Fruit fly (Drosophila melanogaster) whole organism, wandering third instar larva: ENCODE measurements around the gene Rtca.
A peak's percentile ranks its signal among the peaks of the same experiment; 100 is the strongest.

Experiments used
- Abd-B ChIP-seq: fragments of >200 bp; optimal IDR thresholded peaks from 2 replicates; lab custom pipeline; 2017; ENCODE audit warnings: missing biosample characterization, missing genetic modification characterization
- CG32264 ChIP-seq: fragments of 200-800 bp; sonication (Bioruptor generic); optimal IDR thresholded peaks from 2 replicates; lab custom pipeline; 2016; ENCODE audit warnings: missing biosample characterization, missing genetic modification characterization
- CG9705 ChIP-seq: fragments of 200-800 bp; sonication (Bioruptor generic); optimal IDR thresholded peaks from 2 replicates; lab custom pipeline; 2018; ENCODE audit warnings: missing biosample characterization, mild to moderate bottlenecking, missing genetic modification characterization
- CrebA ChIP-seq: fragments of 200-800 bp; sonication (Bioruptor generic); optimal IDR thresholded peaks from 2 replicates; lab custom pipeline; 2016; ENCODE audit warnings: missing biosample characterization, mild to moderate bottlenecking, missing genetic modification characterization, borderline replicate concordance
- Dfd ChIP-seq: fragments of >200 bp; optimal IDR thresholded peaks from 2 replicates; lab custom pipeline; 2017; ENCODE audit warnings: missing biosample characterization, missing genetic modification characterization
- Dif ChIP-seq: fragments of 200-275, 200-300 bp; sonication (Bioruptor generic); optimal IDR thresholded peaks from 2 replicates; lab custom pipeline; 2018; ENCODE audit warnings: missing biosample characterization, missing genetic modification characterization; ENCODE audit not compliant: partially characterized antibody
- HLH106 ChIP-seq: fragments of 200-800 bp; optimal IDR thresholded peaks from 3 replicates; lab custom pipeline; 2019; ENCODE audit warnings: missing biosample characterization, mild to moderate bottlenecking, missing genetic modification characterization, moderate library complexity
- Hnf4 ChIP-seq: fragments of 200-800 bp; sonication (Bioruptor generic); optimal IDR thresholded peaks from 2 replicates; lab custom pipeline; 2016; ENCODE audit warnings: missing biosample characterization, mild to moderate bottlenecking, missing genetic modification characterization
- Hr78 ChIP-seq: fragments of >200 bp; optimal IDR thresholded peaks from 2 replicates; lab custom pipeline; 2017; ENCODE audit warnings: missing biosample characterization, missing genetic modification characterization
- Hr83 ChIP-seq: fragments of 200-300 bp; sonication (Bioruptor generic); optimal IDR thresholded peaks from 2 replicates; lab custom pipeline; 2016; ENCODE audit warnings: missing biosample characterization, mild to moderate bottlenecking, missing genetic modification characterization, moderate library complexity; ENCODE audit not compliant: poor library complexity, severe bottlenecking
- Jra ChIP-seq: sonication (Bioruptor generic); optimal IDR thresholded peaks from 2 replicates; lab custom pipeline; 2016; ENCODE audit warnings: missing biosample characterization, missing genetic modification characterization
- Mio ChIP-seq: sonication (Bioruptor generic); optimal IDR thresholded peaks from 2 replicates; lab custom pipeline; 2016; ENCODE audit warnings: missing biosample characterization, missing genetic modification characterization
- Myc ChIP-seq: fragments of >200 bp; optimal IDR thresholded peaks from 2 replicates; lab custom pipeline; 2017
- N ChIP-seq: fragments of >200 bp; optimal IDR thresholded peaks from 2 replicates; lab custom pipeline; 2018; ENCODE audit warnings: missing biosample characterization, missing external identifiers, missing genetic modification characterization
- OdsH ChIP-seq: fragments of 200-800 bp; sonication (Bioruptor generic); optimal IDR thresholded peaks from 2 replicates; lab custom pipeline; 2016; ENCODE audit warnings: missing biosample characterization, mild to moderate bottlenecking, missing genetic modification characterization
- Rel ChIP-seq, 2 experiments: fragments of 200-800 bp; sonication (Bioruptor generic) in 1 of 2; optimal IDR thresholded peaks; 2 replicates in 1 of 2; 3 replicates in 1 of 2; lab custom pipeline; 2016 to 2019; ENCODE audit warnings: mild to moderate bottlenecking in 2 of 2, missing biosample characterization in 2 of 2, missing genetic modification characterization in 2 of 2, moderate library complexity in 1 of 2
- Sp1 ChIP-seq: fragments of 200-800 bp; sonication (Bioruptor generic); optimal IDR thresholded peaks from 3 replicates; lab custom pipeline; 2019; ENCODE audit warnings: missing biosample characterization, mild to moderate bottlenecking, missing genetic modification characterization, moderate library complexity
- Vsx2 ChIP-seq: fragments of 200-300, 225-300 bp; sonication (Bioruptor generic); optimal IDR thresholded peaks from 2 replicates; lab custom pipeline; 2018; ENCODE audit warnings: missing biosample characterization, missing genetic modification characterization; ENCODE audit not compliant: partially characterized antibody
- br ChIP-seq: fragments of 200-800 bp; sonication (Bioruptor generic); optimal IDR thresholded peaks from 2 replicates; lab custom pipeline; 2016; ENCODE audit warnings: missing biosample characterization, missing genetic modification characterization
- brk ChIP-seq: fragments of 200-800 bp; sonication (Bioruptor generic); optimal IDR thresholded peaks from 2 replicates; lab custom pipeline; 2016; ENCODE audit warnings: missing biosample characterization, mild to moderate bottlenecking, missing genetic modification characterization
- dl ChIP-seq, 2 experiments: fragments of 175-275, 200-275 bp in 1 of 2; fragments of 200-275 bp in 1 of 2; sonication (Bioruptor generic); optimal IDR thresholded peaks; lab custom pipeline; 2018; ENCODE audit warnings: mild to moderate bottlenecking in 2 of 2, missing biosample characterization in 2 of 2, missing genetic modification characterization in 2 of 2, moderate library complexity in 2 of 2; ENCODE audit not compliant: partially characterized antibody in 2 of 2, insufficient read depth in 1 of 2
- dmrt93B ChIP-seq: fragments of 200-800 bp; sonication (Bioruptor generic); optimal IDR thresholded peaks from 2 replicates; lab custom pipeline; 2018; ENCODE audit warnings: missing biosample characterization, mild to moderate bottlenecking, missing genetic modification characterization
- dsf ChIP-seq: sonication (Bioruptor generic); optimal IDR thresholded peaks from 2 replicates; lab custom pipeline; 2016; ENCODE audit warnings: missing biosample characterization, missing genetic modification characterization, borderline replicate concordance
- ey ChIP-seq: fragments of 200-800 bp; sonication (Bioruptor generic); optimal IDR thresholded peaks from 2 replicates; lab custom pipeline; 2016; ENCODE audit warnings: missing biosample characterization, missing genetic modification characterization
- foxo ChIP-seq, 2 experiments: fragments of 200-800 bp; sonication (Bioruptor generic); optimal IDR thresholded peaks; 2 replicates in 1 of 2; 3 replicates in 1 of 2; lab custom pipeline; 2016 to 2017; ENCODE audit warnings: missing biosample characterization in 2 of 2, missing genetic modification characterization in 2 of 2
- fru ChIP-seq: fragments of 200-800 bp; sonication (Bioruptor generic); optimal IDR thresholded peaks from 3 replicates; lab custom pipeline; 2016; ENCODE audit warnings: missing biosample characterization, mild to moderate bottlenecking, missing genetic modification characterization
- h ChIP-seq: fragments of 200-800 bp; sonication (Bioruptor generic); optimal IDR thresholded peaks from 3 replicates; lab custom pipeline; 2016; ENCODE audit warnings: missing biosample characterization, mild to moderate bottlenecking, missing genetic modification characterization
- jim ChIP-seq: fragments of 175-275, 200-325 bp; sonication (Bioruptor generic); optimal IDR thresholded peaks from 2 replicates; lab custom pipeline; 2016; ENCODE audit warnings: missing biosample characterization, mild to moderate bottlenecking, missing genetic modification characterization
- lola ChIP-seq: fragments of >200 bp; optimal IDR thresholded peaks from 2 replicates; lab custom pipeline; 2017; ENCODE audit warnings: missing biosample characterization, missing genetic modification characterization
- pan ChIP-seq: fragments of >200 bp; optimal IDR thresholded peaks from 2 replicates; lab custom pipeline; 2017
- sage ChIP-seq: fragments of 200-800 bp; sonication (Bioruptor generic); optimal IDR thresholded peaks from 2 replicates; lab custom pipeline; 2016; ENCODE audit warnings: missing biosample characterization, mild to moderate bottlenecking, missing genetic modification characterization
- tai ChIP-seq: sonication (Bioruptor generic); optimal IDR thresholded peaks from 2 replicates; lab custom pipeline; 2016; ENCODE audit warnings: missing biosample characterization, missing genetic modification characterization
- usp ChIP-seq: fragments of >200 bp; optimal IDR thresholded peaks from 2 replicates; lab custom pipeline; 2017; ENCODE audit warnings: missing biosample characterization, missing genetic modification characterization
- woc ChIP-seq: sonication (Bioruptor generic); optimal IDR thresholded peaks from 2 replicates; lab custom pipeline; 2016; ENCODE audit warnings: missing biosample characterization, mild to moderate bottlenecking, missing genetic modification characterization

Rtca gene

dm6 chrX:2073325-2073724 is 1.1 kb downstream of the Rtca start, which contains the start of gene CG4199:
CG4199 (minus strand) TSS chrX:2073483.
- TF ChIP-seq Jra (GFP tag; lab: Kevin White, UChicago): no peak
- TF ChIP-seq Rel (GFP tag; optimal IDR thresholded peaks at IDR 0.05; lab: Kevin White, UChicago): no peak
- peak; percentile 58 for TF ChIP-seq Rel (tag; optimal IDR thresholded peaks at IDR 0.05; lab: Kevin White, UChicago)
- TF ChIP-seq dsf: no peak
- TF ChIP-seq foxo (GFP tag; optimal IDR thresholded peaks at IDR 0.05; lab: Kevin White, UChicago): peak in 1 of 2 experiments; percentile 27
- TF ChIP-seq usp (GFP tag; lab: Kevin White, UChicago): no peak
- TF ChIP-seq Hnf4 (GFP tag; lab: Kevin White, UChicago): no peak
- no peak for TF ChIP-seq Hr78 (GFP tag; lab: Kevin White, UChicago)
- no peak for TF ChIP-seq HLH106
- no peak for TF ChIP-seq dl (GFP tag; optimal IDR thresholded peaks at IDR 0.05; lab: Kevin White, UChicago; ENCODE audit: insufficient read depth in 1 of 2, partially characterized antibody in 2 of 2)
- TF ChIP-seq fru (GFP tag; lab: Kevin White, UChicago): peak; percentile 12
- no peak for TF ChIP-seq tai (GFP tag; lab: Kevin White, UChicago)
- TF ChIP-seq OdsH: no peak
- peak; percentile 18 for TF ChIP-seq h (GFP tag; lab: Kevin White, UChicago)
- TF ChIP-seq Vsx2 (GFP tag; lab: Kevin White, UChicago): no peak
- TF ChIP-seq Abd-B (GFP tag; lab: Kevin White, UChicago): no peak
- TF ChIP-seq, all 38 proteins: peak for 4

dm6 chrX:2075846-2076377 is 3.7 kb downstream of the Rtca start, which contains the start of gene CG4045:
CG4045 (minus strand) TSS chrX:2075900.
- TF ChIP-seq Mio (no peak), dmrt93B (GFP tag; lab: Kevin White, UChicago) (no peak), Hr83 (no peak), HLH106 (peak; percentile 0), usp (GFP tag; lab: Kevin White, UChicago) (no peak), Jra (GFP tag; lab: Kevin White, UChicago) (no peak), fru (GFP tag; lab: Kevin White, UChicago) (peak; percentile 9), br (GFP tag; lab: Kevin White, UChicago) (no peak), CG9705 (GFP tag; lab: Kevin White, UChicago) (no peak), brk (GFP tag; lab: Kevin White, UChicago) (no peak), foxo (GFP tag; optimal IDR thresholded peaks at IDR 0.05; lab: Kevin White, UChicago) (peak in 1 of 2 experiments; percentile 1), pan (lab: Kevin White, UChicago) (no peak), CrebA (GFP tag; lab: Kevin White, UChicago) (no peak), dsf (no peak), Dif (no peak), woc (GFP tag; lab: Kevin White, UChicago) (no peak), N (GFP tag; lab: Kevin White, UChicago) (no peak), Myc (lab: Kevin White, UChicago) (peak; percentile 10), Vsx2 (GFP tag; lab: Kevin White, UChicago) (no peak), Hr78 (GFP tag; lab: Kevin White, UChicago) (no peak), Rel (GFP tag; optimal IDR thresholded peaks at IDR 0.05; lab: Kevin White, UChicago) (no peak), Rel (tag; optimal IDR thresholded peaks at IDR 0.05; lab: Kevin White, UChicago) (peak; percentile 30), lola (GFP tag; lab: Kevin White, UChicago) (no peak), CG32264 (GFP tag; lab: Kevin White, UChicago) (no peak), jim (GFP tag; lab: Kevin White, UChicago) (no peak), ey (GFP tag; lab: Kevin White, UChicago) (no peak), Dfd (GFP tag; lab: Kevin White, UChicago) (no peak), OdsH (no peak), Hnf4 (GFP tag; lab: Kevin White, UChicago) (no peak), sage (GFP tag; lab: Kevin White, UChicago) (no peak), dl (GFP tag; optimal IDR thresholded peaks at IDR 0.05; lab: Kevin White, UChicago; ENCODE audit: insufficient read depth in 1 of 2, partially characterized antibody in 2 of 2) (no peak), h (GFP tag; lab: Kevin White, UChicago) (no peak), Sp1 (GFP tag; lab: Kevin White, UChicago) (no peak)
